Worm (Caenorhabditis elegans): ENCODE results near the gene ccf-1.

The ccf-1 gene

ce11 chrIII:11920187-11920785 is at the start of gene ccf-1, which contains the start of gene trap-4:
TSS of gene ccf-1 (minus strand) at chrIII:11920237.
TSS of gene trap-4 (plus strand) at chrIII:11920735.
- TF ChIP-seq irx-1 (tag; optimal IDR thresholded peaks at IDR 0.05): no peak
- TF ChIP-seq C16A3.4 (tag; optimal IDR thresholded peaks at IDR 0.05): peak; percentile 48
- TF ChIP-seq nhr-47 (tag; optimal IDR thresholded peaks at IDR 0.05): peak; percentile 52
- no peak for TF ChIP-seq elt-2 (tag; optimal IDR thresholded peaks at IDR 0.05)
- peak; percentile 55 for TF ChIP-seq lin-13 (GFP tag; optimal IDR thresholded peaks at IDR 0.05)
- TF ChIP-seq tbx-2 (tag; optimal IDR thresholded peaks at IDR 0.05): peak; percentile 32
- peak; percentile 46 for TF ChIP-seq nhr-20 (tag; optimal IDR thresholded peaks at IDR 0.05)
- TF ChIP-seq dsc-1 (tag; optimal IDR thresholded peaks at IDR 0.05): peak; percentile 35
- TF ChIP-seq nhr-28 (tag; optimal IDR thresholded peaks at IDR 0.05): no peak
- TF ChIP-seq ceh-82 (tag; optimal IDR thresholded peaks at IDR 0.05): peak in 2 of 3 experiments; percentile 22 to 58
- TF ChIP-seq dpl-1 (GFP tag; optimal IDR thresholded peaks at IDR 0.05): peak; percentile 51 to 72 (median 65)
- TF ChIP-seq isw-1 (GFP tag; IDR thresholded peaks at IDR 0.05): peak; percentile 56
- TF ChIP-seq fkh-4 (tag; optimal IDR thresholded peaks at IDR 0.05; ENCODE audit: borderline replicate concordance): no peak
- TF ChIP-seq swsn-7 (tag; optimal IDR thresholded peaks at IDR 0.05): peak; percentile 6
- TF ChIP-seq unc-86 (tag; optimal IDR thresholded peaks at IDR 0.05): no peak
- peak; percentile 42 for TF ChIP-seq nhr-77 (tag; optimal IDR thresholded peaks at IDR 0.05)
- TF ChIP-seq zip-4 (GFP tag; optimal IDR thresholded peaks at IDR 0.05): no peak
- TF ChIP-seq nhr-84 (tag; optimal IDR thresholded peaks at IDR 0.05): no peak
- TF ChIP-seq lsy-2 (tag; optimal IDR thresholded peaks at IDR 0.05): peak; percentile 61 to 84
- no peak for TF ChIP-seq fos-1 (tag; optimal IDR thresholded peaks at IDR 0.05)
- peak; percentile 13 for TF ChIP-seq unc-130 (tag; optimal IDR thresholded peaks at IDR 0.05)
- TF ChIP-seq aly-2 (tag; optimal IDR thresholded peaks at IDR 0.05): peak; percentile 7
- peak; percentile 67 to 76 for TF ChIP-seq efl-1 (optimal IDR thresholded peaks at IDR 0.05)
- peak; percentile 62 to 94 for TF ChIP-seq efl-1 (GFP tag; optimal IDR thresholded peaks at IDR 0.05 in 1 of 2)
- TF ChIP-seq lin-35 (GFP tag; optimal IDR thresholded peaks at IDR 0.05): peak; percentile 67 to 84
- peak; percentile 60 for TF ChIP-seq snu-23 (GFP tag; optimal IDR thresholded peaks at IDR 0.05)
- peak; percentile 29 for TF ChIP-seq jun-1 (tag; optimal IDR thresholded peaks at IDR 0.05)
- no peak for TF ChIP-seq hpl-2 (GFP tag; optimal IDR thresholded peaks at IDR 0.05)
- no peak for TF ChIP-seq C34B4.2 (tag; optimal IDR thresholded peaks at IDR 0.05)
- TF ChIP-seq nhr-76 (tag; optimal IDR thresholded peaks at IDR 0.05): no peak
- TF ChIP-seq nhr-237 (tag; optimal IDR thresholded peaks at IDR 0.05): no peak
- no peak for TF ChIP-seq lin-14 (GFP tag; optimal IDR thresholded peaks at IDR 0.05)
- no peak for TF ChIP-seq unc-62 (GFP tag; optimal IDR thresholded peaks at IDR 0.05)
- peak; percentile 25 for TF ChIP-seq snpc-4 (tag; optimal IDR thresholded peaks at IDR 0.05)
- no peak for TF ChIP-seq mdl-1 (tag; optimal IDR thresholded peaks at IDR 0.05)
- TF ChIP-seq skn-1 (tag; optimal IDR thresholded peaks at IDR 0.05): peak; percentile 44
- TF ChIP-seq C04F5.9 (tag; optimal IDR thresholded peaks at IDR 0.05): no peak
- no peak for TF ChIP-seq mab-9 (GFP tag; IDR thresholded peaks at IDR 0.05)
- peak; percentile 58 for TF ChIP-seq nhr-71 (tag; optimal IDR thresholded peaks at IDR 0.05)
- no peak for TF ChIP-seq lir-3 (tag; optimal IDR thresholded peaks at IDR 0.05; ENCODE audit: poor library complexity)
- peak in 2 of 6 experiments; percentile 26 to 48 for TF ChIP-seq elt-3 (tag; optimal IDR thresholded peaks at IDR 0.05)
- TF ChIP-seq fkh-8 (tag; optimal IDR thresholded peaks at IDR 0.05): peak; percentile 7
- peak; percentile 66 for TF ChIP-seq blmp-1 (tag; optimal IDR thresholded peaks at IDR 0.05)
- no peak for TF ChIP-seq ama-1 (optimal IDR thresholded peaks at IDR 0.05)
- TF ChIP-seq hlh-4 (tag; optimal IDR thresholded peaks at IDR 0.05): no peak
- TF ChIP-seq Y116A8C.19 (tag; optimal IDR thresholded peaks at IDR 0.05; ENCODE audit: borderline replicate concordance): no peak
- no peak for TF ChIP-seq aha-1 (tag; optimal IDR thresholded peaks at IDR 0.05)
- TF ChIP-seq mep-1 (tag; optimal IDR thresholded peaks at IDR 0.05): peak; percentile 75
- no peak for TF ChIP-seq tlp-1 (tag; optimal IDR thresholded peaks at IDR 0.05)
- TF ChIP-seq F16B12.6 (tag; optimal IDR thresholded peaks at IDR 0.05): peak; percentile 49
- no peak for TF ChIP-seq egl-27 (tag; optimal IDR thresholded peaks at IDR 0.05)
- TF ChIP-seq ceh-88 (GFP tag; IDR thresholded peaks at IDR 0.05): no peak
- TF ChIP-seq lin-15B (tag; optimal IDR thresholded peaks at IDR 0.05): peak; percentile 16
- no peak for TF ChIP-seq nhr-12 (tag; optimal IDR thresholded peaks at IDR 0.05)

All from whole organism, L1 larva.